Fruit fly (Drosophila melanogaster) whole organism, pupa: ENCODE results near the gene CG46427.

Source experiments
- CG10348 ChIP-seq: fragments of 200-800 bp; sonication (Bioruptor generic); IDR thresholded peaks from 2 replicates; pipeline ENCODE4 v1.3.6; 2022; ENCODE audit warnings: missing biosample characterization, missing genetic modification characterization
- CG12605 ChIP-seq: fragments of 200-800 bp; sonication (Bioruptor generic); IDR thresholded peaks from 2 replicates; pipeline ENCODE4 v1.3.6; 2022; ENCODE audit warnings: missing biosample characterization, missing genetic modification characterization
- CG13204 ChIP-seq: fragments of 200-800 bp; sonication (Bioruptor generic); optimal IDR thresholded peaks from 2 replicates; lab custom pipeline; 2018; ENCODE audit warnings: missing biosample characterization, mild to moderate bottlenecking, missing genetic modification characterization, moderate library complexity
- CG14655 ChIP-seq: fragments of 200-800 bp; sonication (Bioruptor generic); optimal IDR thresholded peaks from 3 replicates; lab custom pipeline; 2017; ENCODE audit warnings: mild to moderate bottlenecking, missing biosample characterization, missing genetic modification reagents, missing genetic modification characterization
- CG15710 ChIP-seq: fragments of 200-800 bp; sonication (Bioruptor generic); optimal IDR thresholded peaks from 2 replicates; lab custom pipeline; 2018; ENCODE audit warnings: missing biosample characterization, mild to moderate bottlenecking, missing genetic modification characterization, moderate library complexity
- CG17806 ChIP-seq: fragments of 200-800 bp; sonication (Bioruptor generic); optimal IDR thresholded peaks from 2 replicates; lab custom pipeline; 2018; ENCODE audit warnings: missing biosample characterization, mild to moderate bottlenecking, missing genetic modification characterization, moderate library complexity
- CG32121 ChIP-seq: fragments of 200-800 bp; sonication (Bioruptor generic); IDR thresholded peaks from 2 replicates; pipeline ENCODE4 v1.3.6; 2022; ENCODE audit warnings: missing biosample characterization, missing genetic modification characterization
- CG34367 ChIP-seq: fragments of 200-800 bp; sonication (Bioruptor generic); optimal IDR thresholded peaks from 2 replicates; lab custom pipeline; 2018; ENCODE audit warnings: missing biosample characterization, mild to moderate bottlenecking, missing genetic modification characterization
- CG4496 ChIP-seq: fragments of 200-800 bp; sonication (Bioruptor generic); IDR thresholded peaks from 3 replicates; pipeline ENCODE4 v1.3.6; 2022; ENCODE audit warnings: missing biosample characterization, missing genetic modification characterization
- CG8159 ChIP-seq: fragments of 200-800 bp; sonication (Bioruptor generic); optimal IDR thresholded peaks from 3 replicates; lab custom pipeline; 2018; ENCODE audit warnings: missing biosample characterization, mild to moderate bottlenecking, missing genetic modification characterization, moderate library complexity
- CG8301 ChIP-seq: fragments of 200-800 bp; sonication (Bioruptor generic); optimal IDR thresholded peaks from 2 replicates; lab custom pipeline; 2018; ENCODE audit warnings: missing biosample characterization, mild to moderate bottlenecking, missing genetic modification characterization
- CG9948 ChIP-seq: fragments of 200-800 bp; sonication (Bioruptor generic); optimal IDR thresholded peaks from 2 replicates; lab custom pipeline; 2018; ENCODE audit warnings: missing biosample characterization, mild to moderate bottlenecking, missing genetic modification characterization, moderate library complexity
- D1 ChIP-seq: fragments of 200-800 bp; sonication (Bioruptor generic); optimal IDR thresholded peaks from 2 replicates; lab custom pipeline; 2018; ENCODE audit warnings: missing biosample characterization, mild to moderate bottlenecking, missing genetic modification characterization, moderate library complexity
- EcR ChIP-seq: fragments of 200-800 bp; sonication (Bioruptor generic); optimal IDR thresholded peaks from 3 replicates; lab custom pipeline; 2019; ENCODE audit warnings: missing biosample characterization, missing genetic modification characterization, mild to moderate bottlenecking, moderate library complexity, missing genetic modification reagents
- Ets98B ChIP-seq: fragments of 200-800 bp; sonication (Bioruptor generic); IDR thresholded peaks from 2 replicates; pipeline ENCODE4 v1.3.6; 2022; ENCODE audit warnings: missing biosample characterization, missing genetic modification characterization
- Pif1A ChIP-seq: fragments of 200-800 bp; sonication (Bioruptor generic); optimal IDR thresholded peaks from 3 replicates; lab custom pipeline; 2016; ENCODE audit warnings: missing biosample characterization, missing genetic modification characterization
- Pif1B ChIP-seq: fragments of 200-800 bp; sonication (Bioruptor generic); optimal IDR thresholded peaks from 3 replicates; lab custom pipeline; 2016; ENCODE audit warnings: missing biosample characterization, missing genetic modification characterization
- Snoo ChIP-seq: fragments of 200-800 bp; sonication (Bioruptor generic); optimal IDR thresholded peaks from 3 replicates; lab custom pipeline; 2017; ENCODE audit warnings: missing biosample characterization, mild to moderate bottlenecking, missing genetic modification characterization, inconsistent platforms
- fd96Ca ChIP-seq: fragments of 200-800 bp; sonication (Bioruptor generic); IDR thresholded peaks from 3 replicates; pipeline ENCODE4 v1.3.6; 2022; ENCODE audit warnings: missing biosample characterization, missing genetic modification characterization
- gl ChIP-seq: fragments of 200-800 bp; sonication (Bioruptor generic); optimal IDR thresholded peaks from 2 replicates; lab custom pipeline; 2018; ENCODE audit warnings: missing biosample characterization, mild to moderate bottlenecking, missing genetic modification characterization
- rn ChIP-seq: fragments of 200-800 bp; sonication (Bioruptor generic); IDR thresholded peaks from 2 replicates; pipeline ENCODE4 v1.3.6; 2022; ENCODE audit warnings: missing biosample characterization, missing genetic modification characterization

Gene CG46427

DNA sequence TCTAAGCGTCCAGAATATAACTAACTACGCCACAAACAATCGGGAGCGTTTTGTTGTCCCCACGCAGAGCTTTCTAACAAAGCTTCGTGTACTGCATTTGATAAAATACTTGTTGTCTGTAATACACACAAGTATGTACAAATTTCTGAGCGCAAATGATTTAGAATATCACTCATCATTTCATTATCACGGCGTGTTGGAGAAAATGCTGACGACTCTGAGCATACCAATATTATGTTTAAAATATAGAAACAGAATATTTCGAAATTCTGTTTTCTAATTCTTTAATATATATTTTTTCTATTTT is 33.1 kb downstream of the CG46427 start, which contains the start of gene Cyp9f2:
TSS of gene Cyp9f2 (minus strand) at position 101 of the 307 bp plus-strand sequence.
- no peak for TF ChIP-seq Ets98B
- no peak for TF ChIP-seq Pif1B (GFP tag; lab: Kevin White, UChicago)
- TF ChIP-seq CG8159 (tag; lab: Kevin White, UChicago): no peak
- TF ChIP-seq Snoo: no peak
- TF ChIP-seq CG14655 (GFP tag; lab: Kevin White, UChicago): no peak
- TF ChIP-seq CG9948 (tag; lab: Kevin White, UChicago): no peak
- TF ChIP-seq CG10348: no peak
- TF ChIP-seq CG17806 (tag; lab: Kevin White, UChicago): no peak
- TF ChIP-seq gl (tag; lab: Kevin White, UChicago): no peak
- no peak for TF ChIP-seq CG13204
- TF ChIP-seq CG15710 (tag; lab: Kevin White, UChicago): no peak
- no peak for TF ChIP-seq D1 (tag; lab: Kevin White, UChicago)
- no peak for TF ChIP-seq rn (GFP tag; lab: Robert Waterston, UW)
- TF ChIP-seq Pif1A: no peak
- no peak for TF ChIP-seq CG32121 (GFP tag; lab: Robert Waterston, UW)
- no peak for TF ChIP-seq CG34367 (tag; lab: Kevin White, UChicago)
- TF ChIP-seq, all 21 proteins: peak for 0

- TF ChIP-seq CG13204: no peak
- TF ChIP-seq CG8159 (tag; lab: Kevin White, UChicago): no peak
- TF ChIP-seq CG10348: no peak
- TF ChIP-seq Pif1B (GFP tag; lab: Kevin White, UChicago): no peak
- TF ChIP-seq Snoo: no peak
- no peak for TF ChIP-seq CG15710 (tag; lab: Kevin White, UChicago)
- TF ChIP-seq CG17806 (tag; lab: Kevin White, UChicago): no peak
These were observed 33.8 kb downstream of the CG46427 start for dm6 chr3R:12405134-12405533.

DNA sequence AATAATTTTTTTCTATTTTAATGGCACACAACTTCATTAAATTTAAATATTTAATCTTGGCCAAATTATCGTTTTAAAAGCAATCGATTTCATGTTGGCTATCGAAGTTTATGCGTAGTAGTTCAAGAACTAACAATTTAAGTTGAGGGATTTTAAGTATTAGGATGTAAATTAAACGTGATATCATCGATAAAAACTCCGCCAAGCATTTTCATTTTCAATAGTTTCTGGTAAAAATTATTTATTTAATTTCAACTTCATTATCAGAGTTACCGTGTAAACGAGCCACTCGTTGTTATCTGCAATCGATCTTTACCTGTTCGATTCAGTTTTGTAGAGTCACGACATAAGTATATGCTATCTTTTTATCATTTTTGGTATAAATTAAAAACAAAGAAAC is 36.0 kb downstream of the CG46427 start:
- TF ChIP-seq CG10348: no peak
- TF ChIP-seq rn (GFP tag; lab: Robert Waterston, UW): peak; percentile 84
- TF ChIP-seq CG8159 (tag; lab: Kevin White, UChicago): peak; percentile 100
- no peak for TF ChIP-seq CG4496
- no peak for TF ChIP-seq CG13204
- TF ChIP-seq Pif1A: peak; percentile 95
- TF ChIP-seq CG34367 (tag; lab: Kevin White, UChicago): peak; percentile 98
- TF ChIP-seq Snoo: peak; percentile 98
- TF ChIP-seq CG15710 (tag; lab: Kevin White, UChicago): peak; percentile 97
- peak; percentile 22 for TF ChIP-seq EcR (GFP tag; lab: Kevin White, UChicago)
- TF ChIP-seq D1 (tag; lab: Kevin White, UChicago): peak; percentile 99
- TF ChIP-seq CG9948 (tag; lab: Kevin White, UChicago): peak; percentile 98
- peak; percentile 96 for TF ChIP-seq CG12605 (GFP tag; lab: Robert Waterston, UW)
- peak; percentile 93 for TF ChIP-seq CG32121 (GFP tag; lab: Robert Waterston, UW)
- TF ChIP-seq gl (tag; lab: Kevin White, UChicago): peak; percentile 93
- peak; percentile 84 for TF ChIP-seq fd96Ca (GFP tag; lab: Robert Waterston, UW)
- TF ChIP-seq Pif1B (GFP tag; lab: Kevin White, UChicago): peak; percentile 97
- peak; percentile 97 for TF ChIP-seq CG17806 (tag; lab: Kevin White, UChicago)
- TF ChIP-seq CG8301: peak; percentile 100
- peak; percentile 96 for TF ChIP-seq Ets98B
- peak; percentile 95 for TF ChIP-seq CG14655 (GFP tag; lab: Kevin White, UChicago)

- TF ChIP-seq CG12605 (GFP tag; lab: Robert Waterston, UW) (peak; percentile 35; the same call in 1 of the 2 replicates), D1 (tag; lab: Kevin White, UChicago) (no peak)
These were observed 37.2 kb downstream of the CG46427 start, which contains the start of gene DNAlig3 for dm6 chr3R:12401672-12402296. TSS of gene DNAlig3 (minus strand) at chr3R:12401839.

dm6 chr3R:12398620-12399247 is 40.2 kb downstream of the CG46427 start, which contains the start of gene Cyp9f3:
TSS of gene Cyp9f3 (minus strand) at chr3R:12398929.
- TF ChIP-seq Pif1A: no peak
- no peak for TF ChIP-seq CG17806 (tag; lab: Kevin White, UChicago)
- no peak for TF ChIP-seq CG13204
- TF ChIP-seq CG8159 (tag; lab: Kevin White, UChicago): no peak
- no peak for TF ChIP-seq CG14655 (GFP tag; lab: Kevin White, UChicago)
- no peak for TF ChIP-seq CG8301
- no peak for TF ChIP-seq CG9948 (tag; lab: Kevin White, UChicago)
- TF ChIP-seq fd96Ca (GFP tag; lab: Robert Waterston, UW): no peak
- no peak for TF ChIP-seq Pif1B (GFP tag; lab: Kevin White, UChicago)
- TF ChIP-seq Ets98B: no peak

DNA sequence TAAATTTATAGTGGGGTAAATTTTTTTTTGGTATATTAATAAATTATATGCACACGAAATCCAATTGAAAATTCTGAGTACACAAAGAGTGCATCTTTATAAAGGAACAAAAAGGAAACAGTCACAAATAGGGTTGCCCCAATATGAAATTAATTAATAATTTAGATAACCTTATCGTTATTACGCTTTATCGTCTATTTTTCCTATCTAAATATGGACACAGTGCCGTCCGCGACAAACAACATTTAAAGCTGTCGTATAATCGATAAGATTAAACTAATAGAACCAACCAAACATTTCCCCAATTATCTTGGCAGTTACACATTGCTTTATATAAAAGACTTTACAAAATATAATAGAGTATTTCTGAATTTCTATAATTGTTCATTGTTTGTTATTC is 40.9 kb downstream of the CG46427 start:
- no peak for TF ChIP-seq Snoo
- TF ChIP-seq Pif1B (GFP tag; lab: Kevin White, UChicago): no peak
- TF ChIP-seq, all 21 proteins: peak for 0
